Fruit fly (Drosophila melanogaster): ENCODE data around the gene Ir7c.

The Ir7c gene

DNA sequence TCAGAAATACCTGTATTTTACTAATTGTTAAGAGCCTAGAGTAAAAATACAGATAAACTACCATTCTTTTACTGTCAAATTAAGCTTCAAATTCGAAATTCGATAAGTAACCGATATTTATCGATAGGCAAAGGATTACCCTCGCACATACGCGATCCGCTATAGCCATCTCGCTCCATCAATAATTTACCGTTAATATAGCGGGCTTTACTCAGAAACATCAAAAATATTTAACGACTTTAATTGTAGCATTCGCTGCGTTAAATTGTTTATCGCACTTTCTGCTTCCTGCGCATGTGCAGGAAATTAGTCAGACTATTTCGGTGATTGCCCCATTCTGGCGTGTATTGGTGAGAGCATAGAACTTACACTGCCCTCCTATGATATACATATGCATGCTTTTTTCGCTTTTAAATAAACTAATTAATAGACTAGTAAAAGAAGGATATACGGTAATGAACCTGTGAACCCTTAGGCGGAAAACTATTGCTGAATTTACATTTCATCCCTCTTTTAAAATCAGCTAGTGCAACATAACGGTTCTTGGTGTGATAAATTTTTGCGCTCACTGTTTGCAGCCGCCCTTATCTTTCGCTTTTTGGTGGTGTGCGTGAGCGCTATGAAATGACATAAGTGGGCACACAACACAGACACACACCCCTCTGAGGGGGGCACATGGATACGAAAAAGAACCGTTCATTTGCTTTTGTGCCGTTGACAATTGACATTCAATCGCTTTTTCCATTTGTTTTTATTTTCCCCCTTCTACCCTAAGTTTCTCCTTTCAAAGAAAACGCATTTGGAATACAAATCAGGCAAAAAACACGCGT, 34.3 kb downstream of the Ir7c start, which contains the start of the genes dpr14 and spidey (continued):
- no peak for TF ChIP-seq pita (GFP tag; optimal IDR thresholded peaks at IDR 0.05)
- peak; percentile 77 for TF ChIP-seq CG1529 (GFP tag; optimal IDR thresholded peaks at IDR 0.05)
- peak; percentile 52 for TF ChIP-seq HmgD (GFP tag; optimal IDR thresholded peaks at IDR 0.05)
- TF ChIP-seq CG10979 (tag; optimal IDR thresholded peaks at IDR 0.05), result peak; percentile 87
- peak; percentile 90 for TF ChIP-seq ind (GFP tag; optimal IDR thresholded peaks at IDR 0.05)
- peak; percentile 90 for TF ChIP-seq scrt (GFP tag; optimal IDR thresholded peaks at IDR 0.05)
- peak; percentile 86 for TF ChIP-seq stc (GFP tag; IDR thresholded peaks at IDR 0.05)
- peak; percentile 86 for TF ChIP-seq CG13775 (GFP tag; optimal IDR thresholded peaks at IDR 0.05)
- peak; percentile 56; the same call in 1 of the 2 replicates for TF ChIP-seq aop (GFP tag; IDR thresholded peaks at IDR 0.05)
- TF ChIP-seq CG11695 (GFP tag; IDR thresholded peaks at IDR 0.05), result peak; percentile 90
- TF ChIP-seq CG2875 (GFP tag; optimal IDR thresholded peaks at IDR 0.05), result peak; percentile 86
- peak; percentile 89 for TF ChIP-seq Atf3 (GFP tag; optimal IDR thresholded peaks at IDR 0.05)
- peak; percentile 51; the same call in 1 of the 3 replicates for TF ChIP-seq CG16813 (GFP tag; IDR thresholded peaks at IDR 0.05; ENCODE audit: partially characterized antibody)
- no peak for TF ChIP-seq CG7745 (tag; optimal IDR thresholded peaks at IDR 0.05)
- TF ChIP-seq CG2199 (GFP tag; IDR thresholded peaks at IDR 0.05), result peak; percentile 62; the same call in 1 of the 3 replicates
- no peak for TF ChIP-seq Kr (GFP tag; optimal IDR thresholded peaks at IDR 0.05)
- TF ChIP-seq CG34376 (GFP tag; optimal IDR thresholded peaks at IDR 0.05), result peak; percentile 95
- TF ChIP-seq Ada2b (GFP tag; IDR thresholded peaks at IDR 0.05), result peak; percentile 89
- TF ChIP-seq Six4 (GFP tag; optimal IDR thresholded peaks at IDR 0.05), result peak; percentile 78
- peak; percentile 74 for TF ChIP-seq CG5245 (GFP tag; optimal IDR thresholded peaks at IDR 0.05)
- TF ChIP-seq CG6175 (GFP tag; IDR thresholded peaks at IDR 0.05), result peak; percentile 80
- peak; percentile 93 for TF ChIP-seq Fer3 (tag; optimal IDR thresholded peaks at IDR 0.05)
- peak; percentile 86 for TF ChIP-seq CG11247 (GFP tag; IDR thresholded peaks at IDR 0.05)
- peak; percentile 67 for TF ChIP-seq Ravus (GFP tag; IDR thresholded peaks at IDR 0.05)
- peak; percentile 77 for TF ChIP-seq ara (GFP tag; IDR thresholded peaks at IDR 0.05)
- TF ChIP-seq Fer2 (tag; optimal IDR thresholded peaks at IDR 0.05), result peak; percentile 86
- no peak; the same call in 2 of the 3 replicates for TF ChIP-seq vnd (GFP tag; IDR thresholded peaks at IDR 0.05; ENCODE audit: partially characterized antibody)
- peak; percentile 81 for TF ChIP-seq ab (GFP tag; optimal IDR thresholded peaks at IDR 0.05)
- TF ChIP-seq CG15514 (GFP tag; optimal IDR thresholded peaks at IDR 0.05), result peak; percentile 84
- TF ChIP-seq pum (GFP tag; optimal IDR thresholded peaks at IDR 0.05), result peak; percentile 82
- TF ChIP-seq Hr78 (GFP tag; optimal IDR thresholded peaks at IDR 0.05), result peak in 1 of 2 experiments; percentile 75
- peak; percentile 94 for TF ChIP-seq cg (GFP tag; optimal IDR thresholded peaks at IDR 0.05)
- peak; percentile 93 for TF ChIP-seq dysf (GFP tag; IDR thresholded peaks at IDR 0.05)
- peak; percentile 75 for TF ChIP-seq rib (GFP tag; IDR thresholded peaks at IDR 0.05)
- peak; percentile 86 for TF ChIP-seq CG4424 (GFP tag; optimal IDR thresholded peaks at IDR 0.05)
- TF ChIP-seq Fer1 (GFP tag; optimal IDR thresholded peaks at IDR 0.05), result peak; percentile 95
- TF ChIP-seq CG12769 (tag; optimal IDR thresholded peaks at IDR 0.05), result peak; percentile 95
- peak; percentile 84 for TF ChIP-seq Max (GFP tag; optimal IDR thresholded peaks at IDR 0.05)
- peak; percentile 82 for TF ChIP-seq Vsx1 (GFP tag; optimal IDR thresholded peaks at IDR 0.05)
- peak; percentile 92 for TF ChIP-seq CoRest (tag; optimal IDR thresholded peaks at IDR 0.05)
- no peak for TF ChIP-seq cad (GFP tag; optimal IDR thresholded peaks at IDR 0.05)
- peak; percentile 90 for TF ChIP-seq Drgx (GFP tag; IDR thresholded peaks at IDR 0.05)
- TF ChIP-seq CG12104 (GFP tag; optimal IDR thresholded peaks at IDR 0.05), result peak; percentile 62
- TF ChIP-seq chinmo (GFP tag; IDR thresholded peaks at IDR 0.05; ENCODE audit: partially characterized antibody), result 0 out of 4 replicates have a peak, but pooled peaks have one; percentile 36
- peak; percentile 88 for TF ChIP-seq Gug (GFP tag; IDR thresholded peaks at IDR 0.05)
- TF ChIP-seq Dad (GFP tag; optimal IDR thresholded peaks at IDR 0.05), result peak; percentile 79
- TF ChIP-seq Lhr (GFP tag; optimal IDR thresholded peaks at IDR 0.05), result peak; percentile 57
- TF ChIP-seq CG14014 (GFP tag; IDR thresholded peaks at IDR 0.05), result peak; percentile 93

Measured in whole organism, embryonic.